Worm (Caenorhabditis elegans): ENCODE results near the gene C04B4.6.

ce11 chrX:12227130-12227529 is 48.3 kb downstream of the C04B4.6 start:
- no peak for TF ChIP-seq lin-13 (GFP tag; optimal IDR thresholded peaks at IDR 0.05)
- TF ChIP-seq blmp-1 (tag; optimal IDR thresholded peaks at IDR 0.05; ENCODE audit: insufficient read depth) = no peak
- no peak for TF ChIP-seq unc-62 (GFP tag; optimal IDR thresholded peaks at IDR 0.05)
- TF ChIP-seq lsy-2 (tag; optimal IDR thresholded peaks at IDR 0.05) = no peak
- no peak for TF ChIP-seq F13H6.1 (tag; optimal IDR thresholded peaks at IDR 0.05)
- no peak for TF ChIP-seq unc-39 (tag; optimal IDR thresholded peaks at IDR 0.05)
- no peak for TF ChIP-seq nhr-237 (tag; optimal IDR thresholded peaks at IDR 0.05)
- TF ChIP-seq mdl-1 (tag; optimal IDR thresholded peaks at IDR 0.05) = no peak
- TF ChIP-seq ceh-82 (tag; optimal IDR thresholded peaks at IDR 0.05) = no peak
- no peak for TF ChIP-seq elt-3 (tag; optimal IDR thresholded peaks at IDR 0.05)
- no peak for TF ChIP-seq sma-3 (GFP tag; optimal IDR thresholded peaks at IDR 0.05)

All from whole organism, L2 larva.